Fruit fly (Drosophila melanogaster): ENCODE measurements around the gene Cyp4d2.

The Cyp4d2 gene

DNA sequence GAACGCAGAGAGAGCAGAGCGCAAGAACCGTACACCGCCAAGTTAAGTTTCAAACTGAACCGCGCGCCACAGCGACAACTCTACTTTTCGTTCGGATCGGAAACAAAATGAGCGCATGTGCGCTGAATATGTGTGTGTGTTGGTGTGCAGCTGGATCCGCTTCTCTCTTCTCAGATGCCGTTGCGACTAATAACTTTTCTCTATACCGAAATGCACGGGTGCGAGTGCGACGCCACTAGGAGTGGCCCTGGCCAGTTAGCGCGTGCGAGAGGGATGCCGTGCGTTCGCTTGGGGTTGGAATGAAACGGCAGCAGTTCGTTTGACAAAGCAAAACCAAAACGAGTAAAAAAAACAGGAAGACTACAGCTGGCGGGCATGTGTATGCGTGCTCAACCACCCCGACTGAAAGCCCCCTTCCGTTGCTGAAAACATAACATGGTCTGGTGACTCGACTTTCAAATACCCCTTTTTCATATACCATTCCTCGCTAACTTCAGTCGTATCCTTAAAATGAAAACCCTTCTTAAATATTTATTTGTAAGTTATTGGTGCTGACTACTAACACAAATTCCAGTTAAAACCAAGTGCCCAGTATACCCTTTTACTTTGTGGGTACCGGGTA, 38.9 kb upstream of the Cyp4d2 start:
- TF ChIP-seq Doc3 (GFP tag; IDR thresholded peaks at IDR 0.05; ENCODE audit: partially characterized antibody) = no peak
- TF ChIP-seq CG34224 (GFP tag; IDR thresholded peaks at IDR 0.05; ENCODE audit: partially characterized antibody) = no peak; the same call in 2 of the 3 replicates
- TF ChIP-seq CG18764 (GFP tag; optimal IDR thresholded peaks at IDR 0.05) = peak; percentile 100
- TF ChIP-seq CG7745 (tag; optimal IDR thresholded peaks at IDR 0.05) = peak; percentile 99
- TF ChIP-seq CG31388 (GFP tag; optimal IDR thresholded peaks at IDR 0.05) = peak; percentile 100
- TF ChIP-seq NFAT (GFP tag; IDR thresholded peaks at IDR 0.05) = peak; percentile 100
- TF ChIP-seq ci (GFP tag; IDR thresholded peaks at IDR 0.05) = peak; percentile 100
- TF ChIP-seq CG2116 (GFP tag; optimal IDR thresholded peaks at IDR 0.05) = peak; percentile 87
- TF ChIP-seq dmrt99B (tag; optimal IDR thresholded peaks at IDR 0.05) = peak; percentile 100
- peak; percentile 100 for TF ChIP-seq CHES-1-like (GFP tag; optimal IDR thresholded peaks at IDR 0.05)
- peak; percentile 100 for TF ChIP-seq slou (GFP tag; optimal IDR thresholded peaks at IDR 0.05)
- peak; percentile 99 for TF ChIP-seq kah (GFP tag; optimal IDR thresholded peaks at IDR 0.05)
- TF ChIP-seq Hr3 (GFP tag; optimal IDR thresholded peaks at IDR 0.05) = peak; percentile 100
- TF ChIP-seq dan (GFP tag; IDR thresholded peaks at IDR 0.05) = peak; percentile 100
- peak; percentile 98 for TF ChIP-seq YL-1 (GFP tag; optimal IDR thresholded peaks at IDR 0.05)
- TF ChIP-seq CG10274 (GFP tag; optimal IDR thresholded peaks at IDR 0.05) = peak; percentile 98
- TF ChIP-seq mirr (GFP tag; optimal IDR thresholded peaks at IDR 0.05) = peak; percentile 100
- peak; percentile 100 for TF ChIP-seq oc (tag; optimal IDR thresholded peaks at IDR 0.05)
- peak; percentile 97 for TF ChIP-seq ssp (GFP tag; IDR thresholded peaks at IDR 0.05)
- peak; percentile 100 for TF ChIP-seq sens-2 (GFP tag; IDR thresholded peaks at IDR 0.05)
- peak; percentile 79 for TF ChIP-seq CTCF (GFP tag; optimal IDR thresholded peaks at IDR 0.05)
- TF ChIP-seq CG17612 (GFP tag; IDR thresholded peaks at IDR 0.05) = peak; percentile 100
- TF ChIP-seq cg (GFP tag; optimal IDR thresholded peaks at IDR 0.05) = peak; percentile 93
- no peak for TF ChIP-seq inv (GFP tag; IDR thresholded peaks at IDR 0.05; ENCODE audit: partially characterized antibody)
- TF ChIP-seq Fer1 (GFP tag; optimal IDR thresholded peaks at IDR 0.05) = peak; percentile 100
- peak; percentile 100 for TF ChIP-seq so (GFP tag; IDR thresholded peaks at IDR 0.05)
- peak; percentile 100 for TF ChIP-seq CG18619 (GFP tag; optimal IDR thresholded peaks at IDR 0.05)
- peak; percentile 98 for TF ChIP-seq CG6254 (GFP tag; optimal IDR thresholded peaks at IDR 0.05)
- peak; percentile 100 for TF ChIP-seq Xbp1 (GFP tag; optimal IDR thresholded peaks at IDR 0.05)
- TF ChIP-seq CG6813 (GFP tag; optimal IDR thresholded peaks at IDR 0.05) = peak; percentile 100
- TF ChIP-seq CG18262 (tag; optimal IDR thresholded peaks at IDR 0.05) = peak; percentile 100
- TF ChIP-seq jing (GFP tag; optimal IDR thresholded peaks at IDR 0.05) = peak; percentile 100
- TF ChIP-seq zfh1 (GFP tag; IDR thresholded peaks at IDR 0.05) = peak; percentile 100
- TF ChIP-seq CG4328 (GFP tag; optimal IDR thresholded peaks at IDR 0.05) = peak; percentile 98
- TF ChIP-seq Asciz (GFP tag; optimal IDR thresholded peaks at IDR 0.05) = peak; percentile 100
- peak; percentile 100 for TF ChIP-seq CG9817 (tag; optimal IDR thresholded peaks at IDR 0.05)
- peak; percentile 100 for TF ChIP-seq CG11456 (GFP tag; IDR thresholded peaks at IDR 0.05)
- peak; percentile 98 for TF ChIP-seq CG1832 (GFP tag; optimal IDR thresholded peaks at IDR 0.05)
- peak; percentile 100 for TF ChIP-seq CG6272 (GFP tag; IDR thresholded peaks at IDR 0.05)
- peak; percentile 100 for TF ChIP-seq HmgD (GFP tag; optimal IDR thresholded peaks at IDR 0.05)
- peak; percentile 99 for TF ChIP-seq odd (GFP tag; optimal IDR thresholded peaks at IDR 0.05)
- peak; percentile 91 for TF ChIP-seq CG30020 (tag; optimal IDR thresholded peaks at IDR 0.05)
- TF ChIP-seq Nf-YC (tag; optimal IDR thresholded peaks at IDR 0.05) = peak; percentile 95
- peak; percentile 90 for TF ChIP-seq CG3995 (GFP tag; optimal IDR thresholded peaks at IDR 0.05)
- TF ChIP-seq CG2712 (tag; optimal IDR thresholded peaks at IDR 0.05) = peak; percentile 100
- peak; percentile 100 for TF ChIP-seq trh (GFP tag; optimal IDR thresholded peaks at IDR 0.05)
- peak; percentile 100 for TF ChIP-seq PHDP (tag; optimal IDR thresholded peaks at IDR 0.05)
- peak; percentile 100 for TF ChIP-seq CG12744 (GFP tag; optimal IDR thresholded peaks at IDR 0.05)
- peak; percentile 100 for TF ChIP-seq CG32532 (GFP tag; IDR thresholded peaks at IDR 0.05)
- TF ChIP-seq Dll (GFP tag; IDR thresholded peaks at IDR 0.05; ENCODE audit: partially characterized antibody) = no peak

Measured in whole organism, embryonic.